Fruit fly (Drosophila melanogaster) whole organism, adult: ENCODE data around the gene Dpck.

ENCODE experiments used
- CG11617 ChIP-seq: fragments of 200-800 bp; sonication (Bioruptor generic); optimal IDR thresholded peaks from 2 replicates; lab custom pipeline; 2017; ENCODE audit warnings: mild to moderate bottlenecking, missing biosample characterization, missing genetic modification reagents, missing genetic modification characterization
- CG12768 ChIP-seq: fragments of 200-800 bp; sonication (Bioruptor generic); optimal IDR thresholded peaks from 2 replicates; lab custom pipeline; 2017; ENCODE audit warnings: missing biosample characterization, missing genetic modification characterization, mild to moderate bottlenecking, moderate library complexity, missing genetic modification reagents
- CG14711 ChIP-seq: fragments of 200-800 bp; sonication (Bioruptor generic); optimal IDR thresholded peaks from 2 replicates; lab custom pipeline; 2018; ENCODE audit warnings: missing biosample characterization, mild to moderate bottlenecking, missing genetic modification characterization, moderate library complexity
- CG1620 ChIP-seq: fragments of 200-800 bp; sonication (Bioruptor generic); optimal IDR thresholded peaks from 2 replicates; lab custom pipeline; 2016; ENCODE audit warnings: missing biosample characterization, missing genetic modification characterization
- CG33017 ChIP-seq: fragments of 200-800 bp; sonication (Bioruptor generic); optimal IDR thresholded peaks from 2 replicates; lab custom pipeline; 2018; ENCODE audit warnings: missing biosample characterization, mild to moderate bottlenecking, missing genetic modification characterization, moderate library complexity
- CG5204 ChIP-seq: fragments of 200-800 bp; sonication (Bioruptor generic); optimal IDR thresholded peaks from 2 replicates; lab custom pipeline; 2016; ENCODE audit warnings: missing biosample characterization, missing genetic modification characterization
- CG7045 ChIP-seq: fragments of 200-800 bp; sonication (Bioruptor generic); optimal IDR thresholded peaks from 2 replicates; lab custom pipeline; 2017; ENCODE audit warnings: missing biosample characterization, mild to moderate bottlenecking, missing genetic modification characterization
- CG7101 ChIP-seq: fragments of 200-800 bp; sonication (Bioruptor generic); optimal IDR thresholded peaks from 2 replicates; lab custom pipeline; 2018; ENCODE audit warnings: missing biosample characterization, mild to moderate bottlenecking, missing genetic modification characterization, moderate library complexity
- Clk ChIP-seq: fragments of 200-800 bp; sonication (Bioruptor generic); optimal IDR thresholded peaks from 2 replicates; lab custom pipeline; 2017; ENCODE audit warnings: missing biosample characterization, missing genetic modification characterization
- Crg-1 ChIP-seq: fragments of 200-800 bp; sonication (Bioruptor generic); optimal IDR thresholded peaks from 2 replicates; lab custom pipeline; 2016; ENCODE audit warnings: missing biosample characterization, missing genetic modification characterization
- Hr96 ChIP-seq: fragments of 200-800 bp; sonication (Bioruptor generic); optimal IDR thresholded peaks from 2 replicates; lab custom pipeline; 2016; ENCODE audit warnings: missing biosample characterization, missing genetic modification characterization
- Mnt ChIP-seq: fragments of 200-800 bp; sonication (Bioruptor generic); optimal IDR thresholded peaks from 2 replicates; lab custom pipeline; 2016; ENCODE audit warnings: missing biosample characterization, mild to moderate bottlenecking, missing genetic modification characterization
- bab1 ChIP-seq: fragments of 200-800 bp; sonication (Bioruptor generic); optimal IDR thresholded peaks from 3 replicates; lab custom pipeline; 2019; ENCODE audit warnings: missing biosample characterization, mild to moderate bottlenecking, missing genetic modification characterization, moderate library complexity
- cic ChIP-seq: fragments of 200-800 bp; sonication (Bioruptor generic); optimal IDR thresholded peaks from 2 replicates; lab custom pipeline; 2017; ENCODE audit warnings: missing biosample characterization, mild to moderate bottlenecking, missing genetic modification characterization, moderate library complexity
- cnc ChIP-seq, 2 experiments: fragments of >200 bp; optimal IDR thresholded peaks; 2 replicates each; lab custom pipeline; 2017
- kay ChIP-seq: fragments of 200-800 bp; sonication (Bioruptor generic); peaks from one replicate; lab custom pipeline; 2016; ENCODE audit warnings: missing biosample characterization, missing genetic modification characterization, borderline replicate concordance
- ovo ChIP-seq: fragments of 200-800 bp; sonication (Bioruptor generic); optimal IDR thresholded peaks from 2 replicates; lab custom pipeline; 2016; ENCODE audit warnings: missing biosample characterization, missing genetic modification characterization
- pad ChIP-seq: fragments of 200-800 bp; sonication (Bioruptor generic); optimal IDR thresholded peaks from 3 replicates; lab custom pipeline; 2017; ENCODE audit warnings: missing biosample characterization, missing genetic modification characterization, mild to moderate bottlenecking, moderate library complexity, missing genetic modification reagents
- tj ChIP-seq: fragments of 200-800 bp; sonication (Bioruptor generic); optimal IDR thresholded peaks from 3 replicates; lab custom pipeline; 2017; ENCODE audit warnings: missing biosample characterization, mild to moderate bottlenecking, missing genetic modification characterization, moderate library complexity
- toe ChIP-seq: fragments of 200-800 bp; sonication (Bioruptor generic); optimal IDR thresholded peaks from 2 replicates; lab custom pipeline; 2016; ENCODE audit warnings: missing biosample characterization, missing genetic modification characterization

Gene Dpck

DNA sequence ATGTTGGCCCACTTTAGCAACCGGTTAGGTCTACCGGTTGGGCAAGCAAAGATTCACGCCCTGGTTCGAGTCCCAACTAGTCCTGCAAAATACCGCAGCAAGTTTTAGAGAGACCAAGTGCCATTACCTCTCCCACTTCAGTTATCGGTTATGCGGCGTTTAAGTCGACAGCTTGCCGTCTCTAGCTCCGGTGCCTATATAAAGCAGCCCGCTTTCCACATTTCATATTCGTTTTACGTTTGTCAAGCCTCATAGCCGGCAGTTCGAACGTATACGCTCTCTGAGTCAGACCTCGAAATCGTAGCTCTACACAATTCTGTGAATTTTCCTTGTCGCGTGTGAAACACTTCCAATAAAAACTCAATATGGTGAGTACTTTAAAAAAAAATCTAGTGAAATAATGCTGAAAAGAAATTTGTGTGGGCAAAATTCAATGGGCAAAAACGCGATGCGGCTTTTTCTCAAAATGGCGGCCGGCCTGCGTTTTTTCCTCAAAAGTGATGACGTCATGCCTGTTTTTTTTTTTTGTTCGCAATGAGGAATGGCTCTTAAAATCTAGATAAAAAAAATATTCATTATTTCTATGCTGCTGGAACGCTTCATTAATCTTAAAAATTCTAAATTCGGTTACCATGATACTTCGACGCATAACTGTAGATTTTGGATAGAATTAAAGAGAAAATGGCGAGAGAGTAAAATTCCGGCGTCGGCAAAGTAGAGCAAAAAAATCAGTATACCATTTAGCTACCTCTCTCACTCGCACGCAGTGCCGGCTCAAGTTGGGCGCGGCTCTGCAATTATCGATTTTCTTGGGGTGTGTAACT is 4.6 kb downstream of the Dpck start, which contains the start of gene alphaTub84B:
Gene alphaTub84B (plus strand): TSS at position 223 of the 824 bp plus-strand sequence.
- TF ChIP-seq kay (GFP tag; lab: Kevin White, UChicago) (no peak), CG7101 (peak; percentile 61), Mnt (GFP tag; lab: Kevin White, UChicago) (peak; percentile 91), tj (GFP tag; lab: Kevin White, UChicago) (peak; percentile 73), CG7045 (peak; percentile 37), CG33017 (tag; lab: Kevin White, UChicago) (peak; percentile 66), CG12768 (GFP tag; lab: Kevin White, UChicago) (peak; percentile 43), bab1 (peak; percentile 79), pad (GFP tag; lab: Kevin White, UChicago) (no peak), CG5204 (GFP tag; lab: Kevin White, UChicago) (no peak), cic (GFP tag; lab: Kevin White, UChicago) (peak; percentile 86), toe (no peak), cnc (optimal IDR thresholded peaks at IDR 0.05; lab: Kevin White, UChicago) (peak in 1 of 2 experiments; percentile 10), CG11617 (GFP tag; lab: Kevin White, UChicago) (peak; percentile 73), CG1620 (GFP tag; lab: Kevin White, UChicago) (peak; percentile 59), Hr96 (GFP tag; lab: Kevin White, UChicago) (peak; percentile 80), Crg-1 (GFP tag; lab: Kevin White, UChicago) (peak; percentile 84), CG14711 (tag; lab: Kevin White, UChicago) (peak; percentile 51), ovo (GFP tag; lab: Kevin White, UChicago) (no peak)

DNA sequence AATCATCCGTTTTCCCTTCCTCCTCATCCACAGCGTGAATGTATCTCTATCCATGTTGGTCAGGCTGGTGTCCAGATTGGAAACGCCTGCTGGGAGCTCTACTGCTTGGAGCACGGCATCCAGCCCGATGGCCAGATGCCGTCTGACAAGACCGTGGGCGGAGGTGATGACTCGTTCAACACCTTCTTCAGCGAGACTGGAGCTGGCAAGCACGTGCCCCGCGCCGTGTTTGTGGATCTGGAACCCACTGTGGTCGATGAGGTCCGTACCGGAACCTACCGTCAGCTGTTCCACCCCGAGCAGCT is 5.2 kb downstream of the Dpck start:
- TF ChIP-seq CG14711 (tag; lab: Kevin White, UChicago), result no peak
- no peak for TF ChIP-seq CG1620 (GFP tag; lab: Kevin White, UChicago)
- TF ChIP-seq CG5204 (GFP tag; lab: Kevin White, UChicago), result no peak
- no peak for TF ChIP-seq Hr96 (GFP tag; lab: Kevin White, UChicago)
- no peak for TF ChIP-seq CG7101
- TF ChIP-seq CG12768 (GFP tag; lab: Kevin White, UChicago), result no peak
- no peak for TF ChIP-seq Clk
- no peak for TF ChIP-seq ovo (GFP tag; lab: Kevin White, UChicago)

DNA sequence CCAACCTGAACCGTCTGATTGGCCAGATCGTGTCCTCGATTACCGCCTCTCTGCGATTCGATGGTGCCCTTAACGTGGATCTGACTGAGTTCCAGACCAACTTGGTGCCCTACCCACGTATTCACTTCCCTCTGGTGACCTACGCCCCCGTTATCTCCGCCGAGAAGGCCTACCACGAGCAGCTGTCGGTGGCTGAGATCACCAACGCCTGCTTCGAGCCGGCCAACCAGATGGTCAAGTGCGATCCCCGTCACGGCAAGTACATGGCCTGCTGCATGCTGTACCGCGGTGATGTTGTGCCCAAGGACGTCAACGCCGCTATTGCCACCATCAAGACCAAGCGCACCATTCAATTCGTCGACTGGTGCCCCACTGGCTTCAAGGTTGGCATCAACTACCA is 5.9 kb downstream of the Dpck start:
- TF ChIP-seq CG7045 (no peak), CG12768 (GFP tag; lab: Kevin White, UChicago) (no peak), bab1 (no peak), CG33017 (tag; lab: Kevin White, UChicago) (no peak), CG14711 (tag; lab: Kevin White, UChicago) (no peak), CG5204 (GFP tag; lab: Kevin White, UChicago) (no peak), Mnt (GFP tag; lab: Kevin White, UChicago) (no peak)

DNA sequence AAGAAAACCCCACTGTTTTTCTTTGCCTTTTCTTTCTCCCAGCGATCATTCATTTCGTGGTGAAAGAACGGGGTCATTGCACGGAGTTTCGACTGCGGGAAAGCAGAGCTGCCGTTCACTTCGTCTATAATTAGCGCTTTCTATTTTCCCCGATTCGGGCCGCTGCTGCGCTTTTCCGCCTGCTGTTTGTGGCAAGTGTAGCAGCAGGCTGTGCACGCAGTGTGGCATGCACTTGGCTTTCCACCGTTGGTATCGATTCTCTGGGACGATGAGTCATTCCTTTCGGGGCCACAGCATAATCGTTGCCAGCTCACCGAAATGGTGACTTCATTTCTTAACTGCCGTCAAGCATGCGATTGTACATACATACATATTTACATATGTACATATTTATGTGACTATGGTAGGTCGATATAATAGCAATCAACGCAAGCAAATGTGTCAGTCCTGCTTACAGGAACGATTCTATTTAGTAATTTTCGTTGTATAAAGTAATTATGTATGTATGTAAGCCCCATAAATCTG is 6.9 kb downstream of the Dpck start:
- TF ChIP-seq ovo (GFP tag; lab: Kevin White, UChicago) (peak; percentile 3), CG1620 (GFP tag; lab: Kevin White, UChicago) (no peak)

DNA sequence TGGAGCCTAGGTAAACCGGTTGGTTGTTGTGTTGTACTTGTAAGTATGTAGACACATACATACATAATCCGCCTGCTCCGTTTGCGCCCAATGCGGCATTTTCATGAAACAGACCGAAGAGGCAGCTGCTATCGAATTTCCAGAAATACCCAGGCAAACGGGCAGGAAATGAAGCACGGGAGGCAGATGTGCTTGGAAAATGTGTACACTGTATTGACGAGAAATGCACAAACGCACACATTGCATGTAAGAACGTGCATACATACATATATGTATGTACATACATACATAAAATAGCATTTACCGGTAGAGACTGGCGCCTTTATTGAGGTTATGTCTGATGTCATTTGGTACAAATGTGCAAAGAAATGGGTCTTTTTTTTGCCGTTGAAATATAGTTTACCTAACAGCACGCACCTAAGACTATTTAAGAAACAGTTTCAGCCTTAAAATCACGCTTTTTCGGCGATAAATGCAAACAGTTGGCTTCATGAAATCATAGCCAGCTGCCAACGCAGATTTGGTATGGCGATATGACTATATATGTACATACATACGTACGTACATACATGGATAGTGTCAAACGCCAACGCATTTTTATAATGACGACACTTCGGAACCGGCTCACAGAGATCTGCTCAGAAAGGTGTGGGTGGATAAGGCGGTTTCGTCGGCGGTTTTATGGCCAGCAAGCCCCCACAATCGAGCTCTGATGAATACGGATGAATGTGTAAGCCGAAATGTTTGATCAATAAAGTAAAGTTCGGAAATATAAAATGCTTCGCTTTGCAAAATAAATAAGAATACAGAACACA is 7.7 kb downstream of the Dpck start:
- TF ChIP-seq kay (GFP tag; lab: Kevin White, UChicago), result peak; percentile 92
- no peak for TF ChIP-seq CG33017 (tag; lab: Kevin White, UChicago)

DNA sequence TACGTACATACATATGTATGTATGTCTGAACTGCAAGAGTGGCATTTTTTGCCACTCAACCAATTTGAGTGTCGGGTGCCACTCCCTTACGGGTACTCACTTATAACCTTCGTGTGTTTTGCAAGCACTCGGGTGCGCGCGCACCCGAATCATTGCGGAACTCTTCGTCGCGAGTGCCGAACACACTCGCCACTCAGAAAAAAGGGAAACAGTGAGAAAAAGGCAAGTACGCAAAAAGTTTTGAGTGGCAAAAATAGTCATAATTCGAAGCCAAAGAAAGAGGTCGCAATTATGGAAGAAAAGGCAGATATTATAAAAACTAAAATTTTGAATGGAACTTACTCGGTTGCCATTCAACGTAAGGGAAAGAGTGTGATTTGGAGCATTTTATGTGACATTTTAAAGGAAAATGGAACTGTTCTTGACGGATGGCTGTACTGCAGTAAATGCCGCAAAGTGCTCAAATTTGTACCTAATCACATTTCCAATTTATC is 8.4 kb downstream of the Dpck start:
- TF ChIP-seq CG5204 (GFP tag; lab: Kevin White, UChicago) (no peak), tj (GFP tag; lab: Kevin White, UChicago) (peak; percentile 97), Clk (no peak), Crg-1 (GFP tag; lab: Kevin White, UChicago) (no peak), CG11617 (GFP tag; lab: Kevin White, UChicago) (no peak), Mnt (GFP tag; lab: Kevin White, UChicago) (peak; percentile 20), toe (no peak), cic (GFP tag; lab: Kevin White, UChicago) (peak; percentile 21)
